Worm (Caenorhabditis elegans) whole organism, early embryonic: ENCODE measurements around the gene srw-26.

Experiments
- B0310.2 ChIP-seq: sonication (generic microtip); optimal IDR thresholded peaks from 2 replicates; lab custom pipeline; 2016; ENCODE audit warnings: mild to moderate bottlenecking, missing genetic modification characterization, missing compliant biosample characterization
- F13C5.2 ChIP-seq: sonication (generic microtip); optimal IDR thresholded peaks from 2 replicates; lab custom pipeline; 2017; ENCODE audit warnings: mild to moderate bottlenecking, missing genetic modification characterization, inconsistent platforms, missing compliant biosample characterization
- aly-1 ChIP-seq: sonication (generic microtip); optimal IDR thresholded peaks from 2 replicates; lab custom pipeline; 2016; ENCODE audit warnings: missing genetic modification characterization, missing compliant biosample characterization
- ama-1 ChIP-seq: fragments of 150-350 bp; optimal IDR thresholded peaks from 2 replicates; lab custom pipeline; 2014
- ceh-13 ChIP-seq: fragments of 200-800 bp; sonication (Bioruptor generic); optimal IDR thresholded peaks from 2 replicates; lab custom pipeline; 2018; ENCODE audit warnings: mild to moderate bottlenecking, missing genetic modification characterization, missing compliant biosample characterization
- flt-1 ChIP-seq: fragments of 200-800 bp; sonication (Bioruptor generic); IDR thresholded peaks from 2 replicates; pipeline ENCODE4 v1.3.6; 2022; ENCODE audit warnings: missing genetic modification characterization, missing compliant biosample characterization
- hmbx-1 ChIP-seq: sonication (generic microtip); optimal IDR thresholded peaks from 2 replicates; lab custom pipeline; 2016; ENCODE audit warnings: mild to moderate bottlenecking, missing genetic modification characterization, missing compliant biosample characterization
- hmg-4 ChIP-seq: fragments of 200-800 bp; sonication (Bioruptor generic); optimal IDR thresholded peaks from 2 replicates; lab custom pipeline; 2018; ENCODE audit warnings: mild to moderate bottlenecking, missing genetic modification characterization, missing compliant biosample characterization
- hnd-1 ChIP-seq: sonication (generic microtip); optimal IDR thresholded peaks from 2 replicates; lab custom pipeline; 2016; ENCODE audit warnings: missing genetic modification characterization, missing compliant biosample characterization
- sea-1 ChIP-seq: fragments of 200-800 bp; sonication (Bioruptor generic); conservative IDR thresholded peaks from 2 replicates; pipeline ENCODE4 v1.3.6; 2022; ENCODE audit warnings: missing genetic modification characterization, missing compliant biosample characterization
- tbx-11 ChIP-seq: fragments of 200-800 bp; sonication (Bioruptor generic); IDR thresholded peaks from 2 replicates; pipeline ENCODE4 v1.3.6; 2022; ENCODE audit warnings: missing genetic modification characterization, missing compliant biosample characterization
- tbx-37 ChIP-seq: fragments of 200-800 bp; sonication (Bioruptor generic); conservative IDR thresholded peaks from 2 replicates; pipeline ENCODE4 v1.3.6; 2022; ENCODE audit warnings: missing genetic modification reagents, missing genetic modification characterization, missing compliant biosample characterization
- tra-4 ChIP-seq: sonication (generic microtip); optimal IDR thresholded peaks from 2 replicates; lab custom pipeline; 2017; ENCODE audit warnings: missing genetic modification characterization, missing compliant biosample characterization

DNA sequence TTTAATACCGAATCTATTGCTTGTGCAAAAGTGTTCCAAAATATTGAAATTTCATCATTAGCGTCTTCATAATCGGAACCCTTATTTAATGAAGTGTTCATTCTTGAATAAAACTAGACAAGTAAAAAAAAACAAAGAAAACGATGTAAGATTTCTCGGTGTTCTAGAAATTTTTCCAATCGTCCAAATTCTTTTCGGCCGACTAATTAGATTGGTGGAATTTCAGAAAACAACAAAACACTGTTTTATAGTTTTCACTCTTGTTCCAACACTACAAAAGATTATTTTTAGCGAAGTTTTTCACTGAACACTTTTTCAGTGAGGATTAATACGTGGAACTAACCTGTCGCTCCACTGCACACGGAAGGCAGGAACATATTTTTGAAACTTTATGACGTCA lies 20.5 kb upstream of the srw-26 start, which contains the start of gene srw-56:
- no peak for TF ChIP-seq tbx-11 (GFP tag; lab: Robert Waterston, UW)
- no peak for TF ChIP-seq F13C5.2 (tag; lab: Kevin White, UChicago)
- TF ChIP-seq ceh-13 (GFP tag; lab: Kevin White, UChicago), result no peak
- no peak for TF ChIP-seq ama-1 (lab: Kevin White, UChicago)
- no peak for TF ChIP-seq hnd-1 (tag; lab: Kevin White, UChicago)
- no peak for TF ChIP-seq flt-1 (GFP tag; lab: Robert Waterston, UW)
- no peak for TF ChIP-seq hmg-4 (GFP tag; lab: Kevin White, UChicago)
- TF ChIP-seq tra-4, result no peak
- TF ChIP-seq tbx-37 (GFP tag; lab: Robert Waterston, UW), result no peak
- TF ChIP-seq B0310.2 (tag; lab: Kevin White, UChicago), result no peak
- TF ChIP-seq sea-1 (GFP tag; lab: Robert Waterston, UW), result no peak
- no peak for TF ChIP-seq hmbx-1
- TF ChIP-seq aly-1 (tag; lab: Kevin White, UChicago), result no peak
